Worm (Caenorhabditis elegans): ENCODE results near the gene spo-11.

DNA sequence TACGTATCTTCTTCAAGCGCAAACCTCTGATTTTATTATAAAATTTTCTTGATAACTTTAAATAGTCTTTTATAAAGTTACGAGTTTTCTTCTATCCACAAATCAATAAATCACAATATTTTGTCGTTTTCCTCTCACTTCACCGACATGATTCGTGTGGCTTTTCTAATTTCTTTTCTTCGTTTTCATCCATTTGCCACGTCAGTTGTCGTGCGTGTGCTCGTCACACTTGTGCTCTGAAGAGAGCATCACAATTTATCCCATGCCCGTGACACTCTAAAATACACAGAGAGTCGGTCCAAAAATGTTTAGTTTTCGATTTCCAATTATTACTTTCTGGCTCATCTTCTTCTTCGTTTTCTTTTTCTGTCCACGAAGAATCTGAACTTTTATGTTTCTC is 12.8 kb downstream of the spo-11 start:
- TF ChIP-seq unc-39 (tag; optimal IDR thresholded peaks at IDR 0.05) = no peak
- TF ChIP-seq ztf-11 (tag; optimal IDR thresholded peaks at IDR 0.05) = no peak

All from whole organism, L2 larva.